Fruit fly (Drosophila melanogaster) whole organism, embryonic: ENCODE measurements around the gene CG16772.

Experiments used
- Awh ChIP-seq: fragments of 200-800 bp; sonication (Bioruptor generic); IDR thresholded peaks from 2 replicates; pipeline ENCODE4, ENCODE4 v1.3.6; 2022; ENCODE audit warnings: missing biosample characterization, missing genetic modification characterization
- B-H1 ChIP-seq: fragments of 200-800 bp; sonication (Bioruptor generic); IDR thresholded peaks from 3 replicates; pipeline ENCODE4 v1.3.6; 2022; ENCODE audit warnings: missing biosample characterization, missing genetic modification characterization
- CG1024 ChIP-seq: fragments of 200-800 bp; sonication (Bioruptor generic); IDR thresholded peaks from 2 replicates; pipeline ENCODE4 v1.3.6; 2022; ENCODE audit warnings: missing biosample characterization, missing genetic modification characterization
- CG10274 ChIP-seq: fragments of 200-800 bp; sonication (Bioruptor generic); optimal IDR thresholded peaks from 3 replicates; lab custom pipeline; 2017; ENCODE audit warnings: missing biosample characterization, mild to moderate bottlenecking, missing genetic modification characterization
- CG10366 ChIP-seq: fragments of 200-800 bp; sonication (Bioruptor generic); IDR thresholded peaks from 2 replicates; pipeline ENCODE4 v1.3.6; 2022; ENCODE audit warnings: missing biosample characterization, missing genetic modification characterization
- CG10654 ChIP-seq: fragments of 200-800 bp; sonication (Bioruptor generic); optimal IDR thresholded peaks from 2 replicates; lab custom pipeline; 2016; ENCODE audit warnings: missing biosample characterization, missing genetic modification characterization
- CG13894 ChIP-seq: fragments of 200-800 bp; sonication (Bioruptor generic); optimal IDR thresholded peaks from 3 replicates; lab custom pipeline; 2018; ENCODE audit warnings: missing biosample characterization, mild to moderate bottlenecking, missing genetic modification characterization, moderate library complexity
- CG14710 ChIP-seq: fragments of 200-800 bp; sonication (Bioruptor generic); optimal IDR thresholded peaks from 3 replicates; lab custom pipeline; 2019; ENCODE audit warnings: missing biosample characterization, mild to moderate bottlenecking, missing genetic modification characterization, moderate library complexity
- CG14860 ChIP-seq: fragments of 200-800 bp; sonication (Bioruptor generic); IDR thresholded peaks from 3 replicates; pipeline ENCODE4 v1.3.6; 2022; ENCODE audit warnings: missing biosample characterization, missing genetic modification characterization; ENCODE audit not compliant: partially characterized antibody
- CG15073 ChIP-seq: fragments of 200-800 bp; sonication (Bioruptor generic); optimal IDR thresholded peaks from 2 replicates; lab custom pipeline; 2016; ENCODE audit warnings: missing biosample characterization, missing genetic modification characterization
- CG17361 ChIP-seq: fragments of 200-800 bp; sonication (Bioruptor generic); IDR thresholded peaks from 3 replicates; pipeline ENCODE4 v1.3.6; 2022; ENCODE audit warnings: missing biosample characterization, missing genetic modification characterization
- CG17612 ChIP-seq: fragments of 200-800 bp; sonication (Bioruptor generic); IDR thresholded peaks from 2 replicates; pipeline ENCODE4 v1.3.6; 2022; ENCODE audit warnings: missing biosample characterization, missing genetic modification characterization
- CG2199 ChIP-seq: fragments of 200-800 bp; sonication (Bioruptor generic); IDR thresholded peaks from 3 replicates; pipeline ENCODE4 v1.3.6; 2022; ENCODE audit warnings: missing biosample characterization, missing genetic modification characterization
- CG2889 ChIP-seq: fragments of 200-800 bp; sonication (Bioruptor generic); IDR thresholded peaks from 3 replicates; pipeline ENCODE4 v1.3.6; 2022; ENCODE audit warnings: missing biosample characterization, missing genetic modification characterization
- CG31388 ChIP-seq: fragments of 200-800 bp; sonication (Bioruptor generic); optimal IDR thresholded peaks from 2 replicates; lab custom pipeline; 2016; ENCODE audit warnings: missing biosample characterization, missing genetic modification characterization
- CG33557 ChIP-seq: fragments of 200-800 bp; sonication (Bioruptor generic); optimal IDR thresholded peaks from 2 replicates; lab custom pipeline; 2019; ENCODE audit warnings: missing biosample characterization, mild to moderate bottlenecking, missing genetic modification characterization, moderate library complexity
- CG3407 ChIP-seq: fragments of 200-800 bp; sonication (Bioruptor generic); optimal IDR thresholded peaks from 2 replicates; lab custom pipeline; 2018; ENCODE audit warnings: missing biosample characterization, mild to moderate bottlenecking, missing genetic modification characterization
- CG3726 ChIP-seq: fragments of 200-800 bp; sonication (Bioruptor generic); IDR thresholded peaks from 3 replicates; pipeline ENCODE4, ENCODE4 v1.3.6; 2022; ENCODE audit warnings: missing biosample characterization, missing genetic modification characterization
- CG43689 ChIP-seq: fragments of 200-800 bp; sonication (Bioruptor generic); IDR thresholded peaks from 2 replicates; pipeline ENCODE4 v1.3.6; 2022; ENCODE audit warnings: missing biosample characterization, missing genetic modification characterization
- CG4820 ChIP-seq: fragments of 200-800 bp; sonication (Bioruptor generic); optimal IDR thresholded peaks from 3 replicates; lab custom pipeline; 2016; ENCODE audit warnings: missing biosample characterization, missing genetic modification characterization
- CG9215 ChIP-seq: fragments of 200-800 bp; sonication (Bioruptor generic); IDR thresholded peaks from 2 replicates; pipeline ENCODE4 v1.3.6; 2022; ENCODE audit warnings: missing biosample characterization, missing genetic modification characterization
- Drgx ChIP-seq: fragments of 200-800 bp; sonication (Bioruptor generic); IDR thresholded peaks from 2 replicates; pipeline ENCODE4 v1.3.6; 2022; ENCODE audit warnings: missing biosample characterization, missing genetic modification characterization
- E2f1 ChIP-seq: fragments of 200-800 bp; sonication (Bioruptor generic); IDR thresholded peaks from 2 replicates; pipeline ENCODE4 v1.3.6; 2022; ENCODE audit warnings: missing biosample characterization, missing genetic modification characterization
- H15 ChIP-seq: fragments of 200-800 bp; sonication (Bioruptor generic); IDR thresholded peaks from 3 replicates; pipeline ENCODE4 v1.3.6; 2022; ENCODE audit warnings: missing biosample characterization, missing genetic modification characterization
- HLH3B ChIP-seq: fragments of 200-800 bp; sonication (Bioruptor generic); IDR thresholded peaks from 2 replicates; pipeline ENCODE4 v1.3.6; 2022; ENCODE audit warnings: missing biosample characterization, missing genetic modification characterization
- HLHmδ ChIP-seq: fragments of 200-800 bp; sonication (Bioruptor generic); optimal IDR thresholded peaks from 2 replicates; lab custom pipeline; 2018; ENCODE audit warnings: missing biosample characterization, mild to moderate bottlenecking, missing genetic modification characterization, moderate library complexity
- Kr ChIP-seq: fragments of 200-800 bp; sonication (Bioruptor generic); optimal IDR thresholded peaks from 2 replicates; lab custom pipeline; 2017; ENCODE audit warnings: missing biosample characterization, mild to moderate bottlenecking, missing genetic modification characterization
- Lim3 ChIP-seq: fragments of 200-800 bp; sonication (Bioruptor generic); IDR thresholded peaks from 2 replicates; pipeline ENCODE4 v1.3.6; 2022; ENCODE audit warnings: missing biosample characterization, missing genetic modification characterization
- Max ChIP-seq: fragments of 200-800 bp; sonication (Bioruptor generic); optimal IDR thresholded peaks from 2 replicates; lab custom pipeline; 2016; ENCODE audit warnings: missing biosample characterization, mild to moderate bottlenecking, missing genetic modification characterization
- Med ChIP-seq: fragments of 200-800 bp; sonication (Bioruptor generic); peaks from one replicate; lab custom pipeline; 2016; ENCODE audit warnings: missing biosample characterization, missing genetic modification characterization, mild to moderate bottlenecking, inconsistent platforms, moderate library complexity
- Meics ChIP-seq: fragments of 200-800 bp; sonication (Bioruptor generic); optimal IDR thresholded peaks from 2 replicates; lab custom pipeline; 2017; ENCODE audit warnings: missing biosample characterization, mild to moderate bottlenecking, missing genetic modification characterization
- Myb ChIP-seq: fragments of 200-800 bp; sonication (Bioruptor generic); optimal IDR thresholded peaks from 2 replicates; lab custom pipeline; 2016; ENCODE audit warnings: missing biosample characterization, missing genetic modification characterization
- NK7.1 ChIP-seq: fragments of 200-800 bp; sonication (Bioruptor generic); optimal IDR thresholded peaks from 3 replicates; lab custom pipeline; 2016; ENCODE audit warnings: missing biosample characterization, missing genetic modification characterization
- Nf-YB ChIP-seq: fragments of 200-800 bp; sonication (Bioruptor generic); optimal IDR thresholded peaks from 3 replicates; lab custom pipeline; 2019; ENCODE audit warnings: missing biosample characterization, mild to moderate bottlenecking, missing genetic modification characterization, moderate library complexity
- Oli ChIP-seq: fragments of 200-800 bp; sonication (Bioruptor generic); optimal IDR thresholded peaks from 2 replicates; lab custom pipeline; 2018; ENCODE audit warnings: missing biosample characterization, mild to moderate bottlenecking, missing genetic modification characterization, moderate library complexity
- Poxn ChIP-seq: fragments of 200-800 bp; sonication (Bioruptor generic); IDR thresholded peaks from 2 replicates; pipeline ENCODE4 v1.3.6; 2022; ENCODE audit warnings: missing biosample characterization, missing genetic modification characterization
- Xbp1 ChIP-seq: fragments of 200-800 bp; sonication (Bioruptor generic); optimal IDR thresholded peaks from 3 replicates; lab custom pipeline; 2016; ENCODE audit warnings: missing biosample characterization, mild to moderate bottlenecking, missing genetic modification characterization
- ase ChIP-seq: fragments of 200-800 bp; sonication (Bioruptor generic); IDR thresholded peaks from 3 replicates; pipeline ENCODE4 v1.3.6; 2022; ENCODE audit warnings: missing biosample characterization, missing genetic modification characterization
- btn ChIP-seq: fragments of 200-800 bp; sonication (Bioruptor generic); optimal IDR thresholded peaks from 2 replicates; lab custom pipeline; 2016; ENCODE audit warnings: missing biosample characterization, missing genetic modification characterization
- chinmo ChIP-seq: fragments of 200-800 bp; sonication (Bioruptor generic); IDR thresholded peaks from 4 replicates; pipeline ENCODE4 v1.3.6; 2022; ENCODE audit warnings: missing biosample characterization, missing genetic modification characterization; ENCODE audit not compliant: partially characterized antibody
- eve ChIP-seq, 2 experiments: fragments of >200 bp; optimal IDR thresholded peaks; 2 replicates each; lab custom pipeline; 2017; ENCODE audit warnings: missing biosample characterization in 2 of 2, missing genetic modification characterization in 2 of 2
- ftz-f1 ChIP-seq: fragments of 200-800 bp; sonication (Bioruptor generic); optimal IDR thresholded peaks from 2 replicates; lab custom pipeline; 2016; ENCODE audit warnings: missing biosample characterization, missing genetic modification characterization
- her ChIP-seq: fragments of 200-800 bp; sonication (Bioruptor generic); optimal IDR thresholded peaks from 2 replicates; lab custom pipeline; 2016; ENCODE audit warnings: missing biosample characterization, missing genetic modification characterization
- jumu ChIP-seq: fragments of 200-800 bp; sonication (Bioruptor generic); optimal IDR thresholded peaks from 3 replicates; lab custom pipeline; 2016; ENCODE audit warnings: missing biosample characterization, missing genetic modification characterization
- kni ChIP-seq: fragments of 200-800 bp; sonication (Bioruptor generic); optimal IDR thresholded peaks from 3 replicates; lab custom pipeline; 2017; ENCODE audit warnings: mild to moderate bottlenecking, missing biosample characterization, missing genetic modification reagents, missing genetic modification characterization
- org-1 ChIP-seq: fragments of 200-800 bp; sonication (Bioruptor generic); optimal IDR thresholded peaks from 2 replicates; lab custom pipeline; 2017; ENCODE audit warnings: missing biosample characterization, missing genetic modification characterization
- ssp ChIP-seq: fragments of 200-800 bp; sonication (Bioruptor generic); IDR thresholded peaks from 2 replicates; pipeline ENCODE4 v1.3.6; 2022; ENCODE audit warnings: missing biosample characterization, missing genetic modification characterization
- tll ChIP-seq, 2 experiments: fragments of 200-800 bp in 1 of 2; fragments of >200 bp in 1 of 2; sonication (Bioruptor generic) in 1 of 2; optimal IDR thresholded peaks; 2 replicates each; lab custom pipeline; 2017 to 2019; ENCODE audit warnings: missing biosample characterization in 2 of 2, missing genetic modification characterization in 2 of 2, mild to moderate bottlenecking in 1 of 2, moderate library complexity in 1 of 2
- vnd ChIP-seq: fragments of 200-800 bp; sonication (Bioruptor generic); IDR thresholded peaks from 3 replicates; pipeline ENCODE4 v1.3.6; 2022; ENCODE audit warnings: missing biosample characterization, missing genetic modification characterization; ENCODE audit not compliant: partially characterized antibody

CG16772 gene

dm6 chr2L:19937804-19938461 lies 24.5 kb upstream of the CG16772 start (continued):
- no peak for TF ChIP-seq Max
- no peak for TF ChIP-seq CG3407 (GFP tag; lab: Kevin White, UChicago)
- TF ChIP-seq CG17612 (GFP tag; lab: Robert Waterston, UW): no peak
- peak; percentile 65 for TF ChIP-seq Kr
- TF ChIP-seq Med (GFP tag; lab: Kevin White, UChicago): peak; percentile 2
- TF ChIP-seq CG14710 (tag; lab: Kevin White, UChicago): peak; percentile 10
- TF ChIP-seq CG17361 (GFP tag; lab: Robert Waterston, UW): no peak
- no peak for TF ChIP-seq CG43689 (GFP tag; lab: Robert Waterston, UW)
- no peak for TF ChIP-seq CG31388
- no peak for TF ChIP-seq CG10274 (GFP tag; lab: Kevin White, UChicago)
- TF ChIP-seq CG15073 (GFP tag; lab: Kevin White, UChicago): no peak
- TF ChIP-seq CG4820 (GFP tag; lab: Kevin White, UChicago): no peak
- TF ChIP-seq CG13894 (tag; lab: Kevin White, UChicago): no peak
- peak in 1 of 2 experiments; percentile 72 for TF ChIP-seq tll (GFP tag; optimal IDR thresholded peaks at IDR 0.05; lab: Kevin White, UChicago)
- no peak for TF ChIP-seq CG9215 (GFP tag; lab: Robert Waterston, UW)
- no peak for TF ChIP-seq CG1024 (GFP tag; lab: Robert Waterston, UW)
- TF ChIP-seq ssp (GFP tag; lab: Robert Waterston, UW): no peak
- TF ChIP-seq CG33557 (GFP tag; lab: Kevin White, UChicago): no peak
- no peak for TF ChIP-seq Oli (tag; lab: Kevin White, UChicago)
- no peak for TF ChIP-seq btn (GFP tag; lab: Kevin White, UChicago)
- no peak for TF ChIP-seq Nf-YB (GFP tag; lab: Kevin White, UChicago)
- no peak for TF ChIP-seq jumu (GFP tag; lab: Kevin White, UChicago)
- no peak for TF ChIP-seq CG2889
- TF ChIP-seq NK7.1 (GFP tag; lab: Kevin White, UChicago): no peak
- TF ChIP-seq Awh (GFP tag; lab: Robert Waterston, UW): peak; percentile 80
- peak; percentile 88 for TF ChIP-seq HLHmδ (GFP tag; lab: Kevin White, UChicago)
- no peak for TF ChIP-seq E2f1 (GFP tag; lab: Robert Waterston, UW)
- peak; percentile 25; the same call in 1 of the 3 replicates for TF ChIP-seq CG3726 (GFP tag; lab: Robert Waterston, UW)
- no peak for TF ChIP-seq CG10654 (GFP tag; lab: Kevin White, UChicago)
- no peak for TF ChIP-seq eve (GFP tag; optimal IDR thresholded peaks at IDR 0.05; lab: Kevin White, UChicago)
- TF ChIP-seq CG10366 (GFP tag; lab: Robert Waterston, UW): no peak
- TF ChIP-seq HLH3B (GFP tag; lab: Robert Waterston, UW): 0 out of 2 replicates have a peak, but pooled peaks have one; percentile 9
- no peak for TF ChIP-seq Poxn (GFP tag; lab: Robert Waterston, UW)

dm6 chr2L:19940036-19940435 lies 22.4 kb upstream of the CG16772 start:
- peak; percentile 50 for TF ChIP-seq kni (GFP tag; lab: Kevin White, UChicago)
- 0 out of 3 replicates have a peak, but pooled peaks have one; percentile 32 for TF ChIP-seq vnd (GFP tag; lab: Robert Waterston, UW)
- TF ChIP-seq CG2199: 0 out of 3 replicates have a peak, but pooled peaks have one; percentile 74
- TF ChIP-seq ase (GFP tag; lab: Robert Waterston, UW): no peak

DNA sequence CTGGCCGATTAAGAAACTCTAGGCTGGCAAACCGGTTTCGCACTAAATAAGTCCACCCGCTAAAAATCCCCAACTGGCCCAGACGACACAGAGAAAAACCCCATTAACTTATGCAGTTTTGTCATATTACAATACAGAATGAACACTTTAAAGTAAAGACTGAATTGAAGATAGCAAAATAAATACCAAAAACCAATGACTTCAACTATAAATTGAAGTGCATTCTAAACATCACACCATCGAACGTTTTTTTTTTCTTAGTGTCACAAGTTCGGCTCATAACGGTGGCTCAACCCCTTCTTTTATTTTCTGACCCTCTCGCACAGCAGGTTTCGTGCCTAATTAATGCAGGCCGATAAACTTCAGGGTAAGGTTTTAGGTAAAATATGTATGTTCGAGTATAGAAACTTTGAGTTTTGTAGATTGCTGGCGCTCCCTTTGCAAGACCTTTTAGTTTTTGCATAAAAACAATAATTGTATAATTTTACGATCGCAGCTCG lies 21.1 kb upstream of the CG16772 start:
- peak; percentile 89 for TF ChIP-seq Drgx (GFP tag; lab: Robert Waterston, UW)
- TF ChIP-seq Lim3 (GFP tag; lab: Robert Waterston, UW): peak; percentile 35; the same call in 1 of the 2 replicates
- peak; percentile 89 for TF ChIP-seq Xbp1 (GFP tag; lab: Kevin White, UChicago)
- TF ChIP-seq B-H1 (GFP tag; lab: Robert Waterston, UW): peak; percentile 88
- no peak for TF ChIP-seq CG14860 (GFP tag; lab: Robert Waterston, UW)
- peak; percentile 93 for TF ChIP-seq her (GFP tag; lab: Kevin White, UChicago)
- TF ChIP-seq chinmo (GFP tag; lab: Robert Waterston, UW): peak; percentile 77; the same call in 3 of the 4 replicates
- peak; percentile 19 for TF ChIP-seq ftz-f1
- TF ChIP-seq Myb (GFP tag; lab: Kevin White, UChicago): peak; percentile 76
- peak; percentile 89 for TF ChIP-seq H15
- TF ChIP-seq org-1 (GFP tag; lab: Kevin White, UChicago): peak; percentile 82
- peak; percentile 86 for TF ChIP-seq Meics (GFP tag; lab: Kevin White, UChicago)
